Worm (Caenorhabditis elegans) whole organism, early embryonic: Measurements from ENCODE around the gene Y61B8A.6.

Experiments
- B0310.2 ChIP-seq: sonication (generic microtip); optimal IDR thresholded peaks from 2 replicates; lab custom pipeline; 2016; ENCODE audit warnings: mild to moderate bottlenecking, missing genetic modification characterization, missing compliant biosample characterization
- aly-1 ChIP-seq: sonication (generic microtip); optimal IDR thresholded peaks from 2 replicates; lab custom pipeline; 2016; ENCODE audit warnings: missing genetic modification characterization, missing compliant biosample characterization
- ama-1 ChIP-seq: fragments of 150-350 bp; optimal IDR thresholded peaks from 2 replicates; lab custom pipeline; 2014
- ceh-13 ChIP-seq: fragments of 200-800 bp; sonication (Bioruptor generic); optimal IDR thresholded peaks from 2 replicates; lab custom pipeline; 2018; ENCODE audit warnings: mild to moderate bottlenecking, missing genetic modification characterization, missing compliant biosample characterization
- ets-7 ChIP-seq: sonication (generic microtip); optimal IDR thresholded peaks from 2 replicates; lab custom pipeline; 2016; ENCODE audit warnings: missing genotype, missing genetic modification characterization, missing compliant biosample characterization
- flt-1 ChIP-seq: fragments of 200-800 bp; sonication (Bioruptor generic); IDR thresholded peaks from 2 replicates; pipeline ENCODE4 v1.3.6; 2022; ENCODE audit warnings: missing genetic modification characterization, missing compliant biosample characterization
- hmbx-1 ChIP-seq: sonication (generic microtip); optimal IDR thresholded peaks from 2 replicates; lab custom pipeline; 2016; ENCODE audit warnings: mild to moderate bottlenecking, missing genetic modification characterization, missing compliant biosample characterization
- hnd-1 ChIP-seq: sonication (generic microtip); optimal IDR thresholded peaks from 2 replicates; lab custom pipeline; 2016; ENCODE audit warnings: missing genetic modification characterization, missing compliant biosample characterization
- pes-1 ChIP-seq: fragments of 200-800 bp; sonication (Bioruptor generic); IDR thresholded peaks from 2 replicates; pipeline ENCODE4 v1.3.6; 2022; ENCODE audit warnings: missing genetic modification reagents, missing genetic modification characterization, missing compliant biosample characterization
- scrt-1 ChIP-seq: fragments of 200-800 bp; sonication (Bioruptor generic); IDR thresholded peaks from 2 replicates; pipeline ENCODE4 v1.3.6; 2022; ENCODE audit warnings: missing genetic modification characterization, missing compliant biosample characterization
- tbx-37 ChIP-seq: fragments of 200-800 bp; sonication (Bioruptor generic); conservative IDR thresholded peaks from 2 replicates; pipeline ENCODE4 v1.3.6; 2022; ENCODE audit warnings: missing genetic modification reagents, missing genetic modification characterization, missing compliant biosample characterization

DNA sequence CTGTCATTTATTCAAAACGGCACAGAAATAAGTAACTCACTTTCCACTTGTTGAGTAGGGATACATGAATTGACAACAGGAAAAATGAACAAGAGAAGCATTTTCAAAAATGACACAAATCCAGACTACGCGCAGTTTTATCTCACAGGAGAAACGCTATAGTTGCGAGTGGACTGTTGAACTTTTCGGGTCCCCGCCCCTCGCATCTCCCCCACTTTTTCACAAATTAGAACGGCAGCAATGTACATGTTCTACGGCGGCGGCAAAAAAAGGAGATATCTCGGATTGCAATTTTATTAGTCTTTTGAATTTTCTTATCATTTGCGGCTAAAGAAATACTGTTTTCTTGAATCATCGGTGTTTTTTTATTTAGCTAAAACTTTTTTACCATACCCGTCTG is 6.3 kb upstream of the Y61B8A.6 start, which contains the start of gene clec-242:
- no peak for TF ChIP-seq scrt-1 (GFP tag; lab: Robert Waterston, UW)
- TF ChIP-seq hnd-1, result no peak
- TF ChIP-seq ceh-13 (GFP tag; lab: Kevin White, UChicago), result no peak
- TF ChIP-seq ama-1 (lab: Kevin White, UChicago), result no peak
- no peak for TF ChIP-seq aly-1 (tag; lab: Kevin White, UChicago)
- no peak for TF ChIP-seq flt-1
- no peak for TF ChIP-seq B0310.2
- TF ChIP-seq hmbx-1 (tag; lab: Kevin White, UChicago), result no peak
- TF ChIP-seq ets-7 (tag; lab: Kevin White, UChicago), result no peak
- no peak for TF ChIP-seq pes-1 (GFP tag; lab: Robert Waterston, UW)
- no peak for TF ChIP-seq tbx-37 (GFP tag; lab: Robert Waterston, UW)
